Fruit fly (Drosophila melanogaster) whole organism, embryonic: Measurements from ENCODE around the gene CG7565.

Experiments
- ATbp ChIP-seq: fragments of 200-800 bp; sonication (Bioruptor generic); optimal IDR thresholded peaks from 2 replicates; lab custom pipeline; 2017; ENCODE audit warnings: missing biosample characterization, mild to moderate bottlenecking, missing genetic modification characterization, missing genetic modification reagents
- B-H1 ChIP-seq: fragments of 200-800 bp; sonication (Bioruptor generic); IDR thresholded peaks from 3 replicates; pipeline ENCODE4 v1.3.6; 2022; ENCODE audit warnings: missing biosample characterization, missing genetic modification characterization
- Blimp-1 ChIP-seq: fragments of 200-800 bp; sonication (Bioruptor generic); optimal IDR thresholded peaks from 3 replicates; lab custom pipeline; 2018; ENCODE audit warnings: missing biosample characterization, missing genetic modification characterization, mild to moderate bottlenecking, moderate library complexity, missing genetic modification reagents
- BtbVII ChIP-seq: fragments of 200-800 bp; sonication (Bioruptor generic); optimal IDR thresholded peaks from 3 replicates; lab custom pipeline; 2017; ENCODE audit warnings: missing biosample characterization, mild to moderate bottlenecking, missing genetic modification characterization
- CG10267 ChIP-seq: fragments of 200-800 bp; sonication (Bioruptor generic); optimal IDR thresholded peaks from 2 replicates; lab custom pipeline; 2018; ENCODE audit warnings: missing biosample characterization, mild to moderate bottlenecking, missing genetic modification characterization, moderate library complexity
- CG10321 ChIP-seq: fragments of 200-800 bp; sonication (Bioruptor generic); IDR thresholded peaks from 2 replicates; pipeline ENCODE4 v1.3.6; 2022; ENCODE audit warnings: missing biosample characterization, missing genetic modification characterization
- CG10654 ChIP-seq: fragments of 200-800 bp; sonication (Bioruptor generic); optimal IDR thresholded peaks from 2 replicates; lab custom pipeline; 2016; ENCODE audit warnings: missing biosample characterization, missing genetic modification characterization
- CG11456 ChIP-seq: fragments of 200-800 bp; sonication (Bioruptor generic); IDR thresholded peaks from 3 replicates; pipeline ENCODE4 v1.3.6; 2022; ENCODE audit warnings: missing biosample characterization, missing genetic modification characterization
- CG12942 ChIP-seq: fragments of 200-800 bp; sonication (Bioruptor generic); optimal IDR thresholded peaks from 3 replicates; lab custom pipeline; 2016; ENCODE audit warnings: missing biosample characterization, missing genetic modification characterization
- CG14014 ChIP-seq: fragments of 200-800 bp; sonication (Bioruptor generic); IDR thresholded peaks from 2 replicates; pipeline ENCODE4 v1.3.6; 2022; ENCODE audit warnings: missing biosample characterization, missing genetic modification characterization
- CG14965 ChIP-seq: fragments of 200-800 bp; sonication (Bioruptor generic); optimal IDR thresholded peaks from 2 replicates; lab custom pipeline; 2016; ENCODE audit warnings: missing biosample characterization, missing genetic modification characterization, borderline replicate concordance
- CG1602 ChIP-seq: fragments of 200-800 bp; sonication (Bioruptor generic); optimal IDR thresholded peaks from 3 replicates; lab custom pipeline; 2016; ENCODE audit warnings: missing biosample characterization, missing genetic modification characterization
- CG31224 ChIP-seq: fragments of 200-800 bp; sonication (Bioruptor generic); IDR thresholded peaks from 2 replicates; pipeline ENCODE4 v1.3.6; 2022; ENCODE audit warnings: missing biosample characterization, missing genetic modification characterization
- CG32772 ChIP-seq: fragments of 200-800 bp; sonication (Bioruptor generic); IDR thresholded peaks from 2 replicates; pipeline ENCODE4 v1.3.6; 2022; ENCODE audit warnings: missing biosample characterization, missing genetic modification characterization
- CG34422 ChIP-seq: fragments of 200-800 bp; sonication (Bioruptor generic); IDR thresholded peaks from 3 replicates; pipeline ENCODE4 v1.3.6; 2022; ENCODE audit warnings: missing biosample characterization, missing genetic modification characterization
- CG3838 ChIP-seq: fragments of 200-800 bp; sonication (Bioruptor generic); optimal IDR thresholded peaks from 3 replicates; lab custom pipeline; 2016; ENCODE audit warnings: missing biosample characterization, missing genetic modification characterization
- CG4424 ChIP-seq: fragments of 200-800 bp; sonication (Bioruptor generic); optimal IDR thresholded peaks from 3 replicates; lab custom pipeline; 2016; ENCODE audit warnings: missing biosample characterization, missing genetic modification characterization
- CG5180 ChIP-seq: fragments of 200-800 bp; sonication (Bioruptor generic); optimal IDR thresholded peaks from 3 replicates; lab custom pipeline; 2017; ENCODE audit warnings: missing biosample characterization, missing genetic modification characterization, mild to moderate bottlenecking, moderate library complexity, missing genetic modification reagents
- CG6854 ChIP-seq: fragments of 200-800 bp; sonication (Bioruptor generic); optimal IDR thresholded peaks from 3 replicates; lab custom pipeline; 2017; ENCODE audit warnings: missing biosample characterization, mild to moderate bottlenecking, missing genetic modification characterization
- CG7372 ChIP-seq: fragments of 200-800 bp; sonication (Bioruptor generic); IDR thresholded peaks from 2 replicates; pipeline ENCODE4 v1.3.6; 2022; ENCODE audit warnings: missing biosample characterization, missing genetic modification characterization
- CG7987 ChIP-seq: fragments of 200-800 bp; sonication (Bioruptor generic); optimal IDR thresholded peaks from 2 replicates; lab custom pipeline; 2018; ENCODE audit warnings: missing biosample characterization, mild to moderate bottlenecking, missing genetic modification characterization, moderate library complexity
- CG8359 ChIP-seq: fragments of 200-800 bp; sonication (Bioruptor generic); optimal IDR thresholded peaks from 2 replicates; lab custom pipeline; 2017; ENCODE audit warnings: missing biosample characterization, mild to moderate bottlenecking, missing genetic modification characterization, borderline replicate concordance
- CG9876 ChIP-seq: fragments of 200-800 bp; sonication (Bioruptor generic); optimal IDR thresholded peaks from 2 replicates; lab custom pipeline; 2016; ENCODE audit warnings: missing biosample characterization, missing genetic modification characterization
- CG9932 ChIP-seq: fragments of 200-800 bp; sonication (Bioruptor generic); IDR thresholded peaks from 2 replicates; pipeline ENCODE4 v1.3.6; 2022; ENCODE audit warnings: missing biosample characterization, missing genetic modification characterization
- CrebB ChIP-seq: fragments of 200-800 bp; sonication (Bioruptor generic); optimal IDR thresholded peaks from 3 replicates; lab custom pipeline; 2018; ENCODE audit warnings: missing biosample characterization, mild to moderate bottlenecking, missing genetic modification characterization
- D ChIP-seq, 2 experiments: fragments of 200-800 bp in 1 of 2; fragments of >200 bp in 1 of 2; sonication (Bioruptor generic) in 1 of 2; optimal IDR thresholded peaks; 2 replicates in 1 of 2; 3 replicates in 1 of 2; lab custom pipeline; 2017; ENCODE audit warnings: mild to moderate bottlenecking in 1 of 2, missing biosample characterization in 1 of 2, missing genetic modification characterization in 1 of 2, missing genetic modification reagents in 1 of 2
- Dek ChIP-seq: fragments of 200-800 bp; sonication (Bioruptor generic); optimal IDR thresholded peaks from 3 replicates; lab custom pipeline; 2019; ENCODE audit warnings: missing biosample characterization, mild to moderate bottlenecking, missing genetic modification characterization, moderate library complexity
- Eip74EF ChIP-seq, 2 experiments: fragments of 200-800 bp in 1 of 2; fragments of >200 bp in 1 of 2; sonication (Bioruptor generic) in 1 of 2; optimal IDR thresholded peaks; 2 replicates each; lab custom pipeline; 2017 to 2019; ENCODE audit warnings: missing biosample characterization in 2 of 2, missing genetic modification characterization in 2 of 2, mild to moderate bottlenecking in 1 of 2, moderate library complexity in 1 of 2
- Ets97D ChIP-seq: fragments of 200-800 bp; sonication (Bioruptor generic); optimal IDR thresholded peaks from 3 replicates; lab custom pipeline; 2016; ENCODE audit warnings: missing biosample characterization, missing genetic modification characterization
- Mad ChIP-seq: fragments of 200-800 bp; sonication (Bioruptor generic); optimal IDR thresholded peaks from 2 replicates; lab custom pipeline; 2016; ENCODE audit warnings: missing biosample characterization, missing genetic modification characterization
- NK7.1 ChIP-seq: fragments of 200-800 bp; sonication (Bioruptor generic); optimal IDR thresholded peaks from 3 replicates; lab custom pipeline; 2016; ENCODE audit warnings: missing biosample characterization, missing genetic modification characterization
- Oli ChIP-seq: fragments of 200-800 bp; sonication (Bioruptor generic); optimal IDR thresholded peaks from 2 replicates; lab custom pipeline; 2018; ENCODE audit warnings: missing biosample characterization, mild to moderate bottlenecking, missing genetic modification characterization, moderate library complexity
- Ravus ChIP-seq: fragments of 200-800 bp; sonication (Bioruptor generic); IDR thresholded peaks from 2 replicates; pipeline ENCODE4 v1.3.6; 2022; ENCODE audit warnings: missing biosample characterization, missing genetic modification characterization
- Side ChIP-seq: fragments of 200-800 bp; sonication (Bioruptor generic); optimal IDR thresholded peaks from 2 replicates; lab custom pipeline; 2016; ENCODE audit warnings: missing biosample characterization, missing genetic modification characterization
- Tbp ChIP-seq: fragments of >200 bp; optimal IDR thresholded peaks from 2 replicates; lab custom pipeline; 2018; ENCODE audit warnings: missing biosample characterization, missing genetic modification characterization
- ase ChIP-seq: fragments of 200-800 bp; sonication (Bioruptor generic); IDR thresholded peaks from 3 replicates; pipeline ENCODE4 v1.3.6; 2022; ENCODE audit warnings: missing biosample characterization, missing genetic modification characterization
- caup ChIP-seq: fragments of 200-800 bp; sonication (Bioruptor generic); optimal IDR thresholded peaks from 3 replicates; lab custom pipeline; 2017; ENCODE audit warnings: missing biosample characterization, mild to moderate bottlenecking, missing genetic modification characterization, moderate library complexity; ENCODE audit not compliant: severe bottlenecking
- eyg ChIP-seq: fragments of 200-800 bp; sonication (Bioruptor generic); optimal IDR thresholded peaks from 3 replicates; lab custom pipeline; 2016; ENCODE audit warnings: missing biosample characterization, missing genetic modification characterization
- ftz-f1 ChIP-seq: fragments of 200-800 bp; sonication (Bioruptor generic); optimal IDR thresholded peaks from 2 replicates; lab custom pipeline; 2016; ENCODE audit warnings: missing biosample characterization, missing genetic modification characterization
- her ChIP-seq: fragments of 200-800 bp; sonication (Bioruptor generic); optimal IDR thresholded peaks from 2 replicates; lab custom pipeline; 2016; ENCODE audit warnings: missing biosample characterization, missing genetic modification characterization
- ken ChIP-seq: fragments of 200-800 bp; sonication (Bioruptor generic); IDR thresholded peaks from 3 replicates; pipeline ENCODE4 v1.3.6; 2022; ENCODE audit warnings: missing biosample characterization, missing genetic modification characterization
- maf-S ChIP-seq: fragments of 200-800 bp; sonication (Bioruptor generic); optimal IDR thresholded peaks from 2 replicates; lab custom pipeline; 2016; ENCODE audit warnings: missing biosample characterization, missing genetic modification characterization
- nmo ChIP-seq: fragments of 200-800 bp; sonication (Bioruptor generic); optimal IDR thresholded peaks from 2 replicates; lab custom pipeline; 2018; ENCODE audit warnings: missing biosample characterization, mild to moderate bottlenecking, missing genetic modification characterization, moderate library complexity
- nom ChIP-seq: fragments of 200-800 bp; sonication (Bioruptor generic); optimal IDR thresholded peaks from 2 replicates; lab custom pipeline; 2017; ENCODE audit warnings: missing biosample characterization, missing genetic modification characterization, mild to moderate bottlenecking, moderate library complexity, missing genetic modification reagents
- ranshi ChIP-seq: fragments of 200-800 bp; sonication (Bioruptor generic); IDR thresholded peaks from 2 replicates; pipeline ENCODE4 v1.3.6; 2022; ENCODE audit warnings: missing biosample characterization, missing genetic modification characterization
- slbo ChIP-seq: fragments of 200-800 bp; sonication (Bioruptor generic); IDR thresholded peaks from 2 replicates; pipeline ENCODE4 v1.3.6; 2022; ENCODE audit warnings: missing biosample characterization, missing genetic modification characterization
- sob ChIP-seq: fragments of 200-800 bp; sonication (Bioruptor generic); IDR thresholded peaks from 2 replicates; pipeline ENCODE4 v1.3.6; 2022; ENCODE audit warnings: missing biosample characterization, missing genetic modification characterization
- stwl ChIP-seq: fragments of 200-800 bp; sonication (Bioruptor generic); optimal IDR thresholded peaks from 3 replicates; lab custom pipeline; 2018; ENCODE audit warnings: missing biosample characterization, mild to moderate bottlenecking, missing genetic modification characterization, moderate library complexity
- sug ChIP-seq: fragments of 200-800 bp; optimal IDR thresholded peaks from 2 replicates; lab custom pipeline; 2019; ENCODE audit warnings: missing biosample characterization, mild to moderate bottlenecking, missing genetic modification characterization, moderate library complexity
- vvl ChIP-seq: fragments of 200-800 bp; sonication (Bioruptor generic); IDR thresholded peaks from 2 replicates; pipeline ENCODE4 v1.3.6; 2022; ENCODE audit warnings: missing biosample characterization, missing genetic modification characterization
- wor ChIP-seq: fragments of 200-800 bp; sonication (Bioruptor generic); IDR thresholded peaks from 2 replicates; pipeline ENCODE4 v1.3.6; 2022; ENCODE audit warnings: missing biosample characterization, missing genetic modification characterization

Gene CG7565

DNA sequence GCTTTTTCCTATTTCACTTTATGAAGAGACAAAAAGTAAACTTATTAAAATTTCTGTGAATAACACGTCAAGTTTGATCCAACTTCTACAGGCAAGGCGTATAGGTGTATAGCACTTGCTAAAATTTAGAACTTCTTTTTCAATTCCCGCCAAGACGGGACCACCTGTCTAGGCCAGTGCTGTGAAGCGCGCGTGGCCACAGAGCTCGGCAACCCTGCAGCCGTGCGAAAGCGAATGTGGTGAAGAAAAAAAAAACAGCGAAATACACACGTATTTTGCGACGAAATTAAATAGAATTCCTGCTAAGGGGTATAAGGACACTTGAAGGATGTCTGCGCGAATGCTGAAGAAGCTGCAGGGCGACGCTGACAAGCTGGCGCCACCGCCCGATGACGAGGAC, 18.6 kb upstream of the CG7565 start, which contains the start of gene Nulp1 (continued):
- 0 out of 3 replicates have a peak, but pooled peaks have one; percentile 37 for TF ChIP-seq ken (GFP tag; lab: Robert Waterston, UW)
- TF ChIP-seq BtbVII, result no peak
- TF ChIP-seq CrebB, result no peak
- TF ChIP-seq ftz-f1 (GFP tag; lab: Kevin White, UChicago), result peak; percentile 58
- TF ChIP-seq Oli (tag; lab: Kevin White, UChicago), result no peak
- TF ChIP-seq CG14965 (GFP tag; lab: Kevin White, UChicago), result no peak
- no peak for TF ChIP-seq ranshi (GFP tag; lab: Robert Waterston, UW)
- peak; percentile 50 for TF ChIP-seq CG9932 (GFP tag; lab: Robert Waterston, UW)
- no peak for TF ChIP-seq Mad (GFP tag; lab: Kevin White, UChicago)
- peak; percentile 91 for TF ChIP-seq CG10267 (tag; lab: Kevin White, UChicago)
- TF ChIP-seq CG10321 (GFP tag; lab: Robert Waterston, UW), result no peak
- TF ChIP-seq CG8359 (GFP tag; lab: Kevin White, UChicago), result no peak
- peak; percentile 70 for TF ChIP-seq CG32772 (GFP tag; lab: Robert Waterston, UW)
- no peak for TF ChIP-seq nom (GFP tag; lab: Kevin White, UChicago)
- TF ChIP-seq CG5180, result no peak
- TF ChIP-seq CG34422 (GFP tag; lab: Robert Waterston, UW), result no peak
- TF ChIP-seq Dek, result no peak
- TF ChIP-seq CG31224, result no peak
- TF ChIP-seq CG12942 (GFP tag; lab: Kevin White, UChicago), result no peak
- no peak for TF ChIP-seq Ravus
- no peak for TF ChIP-seq Tbp (GFP tag; lab: Kevin White, UChicago)
- TF ChIP-seq wor, result no peak
- TF ChIP-seq stwl (tag; lab: Kevin White, UChicago), result peak; percentile 77
- peak; percentile 41 for TF ChIP-seq sob (GFP tag; lab: Robert Waterston, UW)
- no peak for TF ChIP-seq CG6854
- peak; percentile 2 for TF ChIP-seq nmo (GFP tag; lab: Kevin White, UChicago)
- no peak for TF ChIP-seq D (optimal IDR thresholded peaks at IDR 0.05; lab: Kevin White, UChicago)
- no peak for TF ChIP-seq D (GFP tag; optimal IDR thresholded peaks at IDR 0.05; lab: Kevin White, UChicago)
- peak; percentile 57 for TF ChIP-seq Ets97D (GFP tag; lab: Kevin White, UChicago)
- TF ChIP-seq CG9876 (GFP tag; lab: Kevin White, UChicago), result no peak
- TF ChIP-seq CG4424 (GFP tag; lab: Kevin White, UChicago), result no peak
- TF ChIP-seq vvl, result peak; percentile 41
- TF ChIP-seq Blimp-1 (GFP tag; lab: Kevin White, UChicago), result peak; percentile 84
- TF ChIP-seq ATbp (GFP tag; lab: Kevin White, UChicago), result no peak
- no peak for TF ChIP-seq CG7372 (GFP tag; lab: Robert Waterston, UW)
- TF ChIP-seq her (GFP tag; lab: Kevin White, UChicago), result peak; percentile 44
- no peak for TF ChIP-seq Eip74EF (GFP tag; optimal IDR thresholded peaks at IDR 0.05; lab: Kevin White, UChicago)
- TF ChIP-seq CG14014 (GFP tag; lab: Robert Waterston, UW), result 0 out of 2 replicates have a peak, but pooled peaks have one; percentile 21
- no peak for TF ChIP-seq caup (GFP tag; lab: Kevin White, UChicago)
- TF ChIP-seq slbo (GFP tag; lab: Robert Waterston, UW), result peak; percentile 74
- TF ChIP-seq ase, result no peak
- no peak for TF ChIP-seq CG3838 (GFP tag; lab: Kevin White, UChicago)
- TF ChIP-seq B-H1 (GFP tag; lab: Robert Waterston, UW), result no peak
- TF ChIP-seq CG1602 (GFP tag; lab: Kevin White, UChicago), result no peak
- TF ChIP-seq CG11456 (GFP tag; lab: Robert Waterston, UW), result peak; percentile 7; the same call in 2 of the 3 replicates
- no peak for TF ChIP-seq CG7987 (GFP tag; lab: Kevin White, UChicago)
- TF ChIP-seq CG10654, result no peak
- peak; percentile 26 for TF ChIP-seq Side (GFP tag; lab: Kevin White, UChicago)
- TF ChIP-seq maf-S (GFP tag; lab: Kevin White, UChicago), result peak; percentile 27
- TF ChIP-seq NK7.1, result no peak
- TF ChIP-seq sug, result peak; percentile 70
- TF ChIP-seq eyg, result peak; percentile 9
